Worm (Caenorhabditis elegans) whole organism, early embryonic: Measurements from ENCODE around the gene smrd-1.
A peak's percentile ranks its signal among the peaks of the same experiment; 100 is the strongest.

Source experiments
- B0310.2 ChIP-seq: sonication (generic microtip); optimal IDR thresholded peaks from 2 replicates; lab custom pipeline; 2016; ENCODE audit warnings: mild to moderate bottlenecking, missing genetic modification characterization, missing compliant biosample characterization
- F13C5.2 ChIP-seq: sonication (generic microtip); optimal IDR thresholded peaks from 2 replicates; lab custom pipeline; 2017; ENCODE audit warnings: mild to moderate bottlenecking, missing genetic modification characterization, inconsistent platforms, missing compliant biosample characterization
- aly-1 ChIP-seq: sonication (generic microtip); optimal IDR thresholded peaks from 2 replicates; lab custom pipeline; 2016; ENCODE audit warnings: missing genetic modification characterization, missing compliant biosample characterization
- ama-1 ChIP-seq: fragments of 150-350 bp; optimal IDR thresholded peaks from 2 replicates; lab custom pipeline; 2014
- ceh-13 ChIP-seq: fragments of 200-800 bp; sonication (Bioruptor generic); optimal IDR thresholded peaks from 2 replicates; lab custom pipeline; 2018; ENCODE audit warnings: mild to moderate bottlenecking, missing genetic modification characterization, missing compliant biosample characterization
- ceh-36 ChIP-seq: sonication (generic microtip); optimal IDR thresholded peaks from 2 replicates; lab custom pipeline; 2016; ENCODE audit warnings: missing genetic modification characterization, inconsistent platforms, missing compliant biosample characterization
- ets-7 ChIP-seq: sonication (generic microtip); optimal IDR thresholded peaks from 2 replicates; lab custom pipeline; 2016; ENCODE audit warnings: missing genotype, missing genetic modification characterization, missing compliant biosample characterization
- flt-1 ChIP-seq: fragments of 200-800 bp; sonication (Bioruptor generic); IDR thresholded peaks from 2 replicates; pipeline ENCODE4 v1.3.6; 2022; ENCODE audit warnings: missing genetic modification characterization, missing compliant biosample characterization
- hmbx-1 ChIP-seq: sonication (generic microtip); optimal IDR thresholded peaks from 2 replicates; lab custom pipeline; 2016; ENCODE audit warnings: mild to moderate bottlenecking, missing genetic modification characterization, missing compliant biosample characterization
- hmg-4 ChIP-seq: fragments of 200-800 bp; sonication (Bioruptor generic); optimal IDR thresholded peaks from 2 replicates; lab custom pipeline; 2018; ENCODE audit warnings: mild to moderate bottlenecking, missing genetic modification characterization, missing compliant biosample characterization
- hnd-1 ChIP-seq: sonication (generic microtip); optimal IDR thresholded peaks from 2 replicates; lab custom pipeline; 2016; ENCODE audit warnings: missing genetic modification characterization, missing compliant biosample characterization
- pes-1 ChIP-seq: fragments of 200-800 bp; sonication (Bioruptor generic); IDR thresholded peaks from 2 replicates; pipeline ENCODE4 v1.3.6; 2022; ENCODE audit warnings: missing genetic modification reagents, missing genetic modification characterization, missing compliant biosample characterization
- scrt-1 ChIP-seq: fragments of 200-800 bp; sonication (Bioruptor generic); IDR thresholded peaks from 2 replicates; pipeline ENCODE4 v1.3.6; 2022; ENCODE audit warnings: missing genetic modification characterization, missing compliant biosample characterization
- sea-1 ChIP-seq: fragments of 200-800 bp; sonication (Bioruptor generic); conservative IDR thresholded peaks from 2 replicates; pipeline ENCODE4 v1.3.6; 2022; ENCODE audit warnings: missing genetic modification characterization, missing compliant biosample characterization
- tbx-11 ChIP-seq: fragments of 200-800 bp; sonication (Bioruptor generic); IDR thresholded peaks from 2 replicates; pipeline ENCODE4 v1.3.6; 2022; ENCODE audit warnings: missing genetic modification characterization, missing compliant biosample characterization
- tbx-37 ChIP-seq: fragments of 200-800 bp; sonication (Bioruptor generic); conservative IDR thresholded peaks from 2 replicates; pipeline ENCODE4 v1.3.6; 2022; ENCODE audit warnings: missing genetic modification reagents, missing genetic modification characterization, missing compliant biosample characterization
- tra-4 ChIP-seq: sonication (generic microtip); optimal IDR thresholded peaks from 2 replicates; lab custom pipeline; 2017; ENCODE audit warnings: missing genetic modification characterization, missing compliant biosample characterization

Gene smrd-1

ce11 chrIII:10435938-10436842 lies at the start of gene smrd-1, which contains the start of gene enu-3.1:
smrd-1 (minus strand) TSS chrIII:10435988.
enu-3.1 (plus strand) TSS chrIII:10436276.
- TF ChIP-seq scrt-1 (GFP tag; lab: Robert Waterston, UW), result peak; percentile 37; the same call in 1 of the 2 replicates
- TF ChIP-seq tbx-37 (GFP tag; lab: Robert Waterston, UW), result peak; percentile 59; the same call in 1 of the 2 replicates
- peak; percentile 57; the same call in 1 of the 2 replicates for TF ChIP-seq pes-1

- TF ChIP-seq pes-1 (no peak), tbx-37 (GFP tag; lab: Robert Waterston, UW) (no peak), ceh-13 (no peak), tbx-11 (GFP tag; lab: Robert Waterston, UW) (no peak), hmg-4 (GFP tag; lab: Kevin White, UChicago) (no peak), flt-1 (GFP tag; lab: Robert Waterston, UW) (no peak), ceh-36 (no peak), hnd-1 (tag; lab: Kevin White, UChicago) (no peak), tra-4 (tag; lab: Kevin White, UChicago) (no peak), ets-7 (tag; lab: Kevin White, UChicago) (no peak), sea-1 (GFP tag; lab: Robert Waterston, UW) (no peak), F13C5.2 (tag; lab: Kevin White, UChicago) (no peak), ama-1 (lab: Kevin White, UChicago) (no peak)
These were observed 46.2 kb upstream of the smrd-1 start, which contains the start of gene D2045.8 for ce11 chrIII:10481988-10482387. D2045.8 (plus strand) TSS chrIII:10482288.

- TF ChIP-seq aly-1, result no peak
- no peak for TF ChIP-seq tbx-11 (GFP tag; lab: Robert Waterston, UW)
- no peak for TF ChIP-seq pes-1
- TF ChIP-seq ets-7 (tag; lab: Kevin White, UChicago), result no peak
- no peak for TF ChIP-seq ceh-36
- TF ChIP-seq ama-1 (lab: Kevin White, UChicago), result no peak
- TF ChIP-seq hmg-4 (GFP tag; lab: Kevin White, UChicago), result no peak
- TF ChIP-seq hnd-1 (tag; lab: Kevin White, UChicago), result no peak
- no peak for TF ChIP-seq tbx-37 (GFP tag; lab: Robert Waterston, UW)
- no peak for TF ChIP-seq flt-1 (GFP tag; lab: Robert Waterston, UW)
These were observed 45.7 kb upstream of the smrd-1 start for ce11 chrIII:10481497-10481896.

DNA sequence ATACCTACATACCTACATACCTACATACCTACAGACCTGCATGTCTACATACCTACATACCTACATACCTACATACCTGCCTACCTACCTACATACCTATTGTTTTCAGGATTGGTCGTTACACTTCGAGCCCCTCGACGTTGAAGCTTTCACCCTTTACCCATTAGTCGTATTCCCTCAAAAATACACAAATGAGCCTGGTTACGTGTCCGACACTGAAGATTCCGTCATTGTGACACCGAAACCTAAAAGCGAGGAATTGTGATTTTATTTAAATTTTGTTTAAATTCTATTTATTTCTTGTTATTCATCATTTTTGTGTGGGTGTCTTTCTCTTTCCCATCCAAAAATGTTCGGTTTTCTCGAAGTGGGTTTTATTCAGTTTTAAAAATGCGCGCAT lies 43.4 kb upstream of the smrd-1 start, which contains the start of gene D2045.7:
Gene D2045.7, plus strand, starts transcription at position 301 of the 400 bp plus-strand sequence.
- TF ChIP-seq B0310.2, result no peak
- no peak for TF ChIP-seq flt-1 (GFP tag; lab: Robert Waterston, UW)
- TF ChIP-seq aly-1, result no peak

ce11 chrIII:10474945-10475344 lies 39.2 kb upstream of the smrd-1 start, which contains the start of gene D2045.9:
D2045.9 (plus strand) TSS chrIII:10475245.
- TF ChIP-seq hnd-1 (tag; lab: Kevin White, UChicago) (no peak), ceh-13 (no peak), F13C5.2 (tag; lab: Kevin White, UChicago) (no peak), hmg-4 (GFP tag; lab: Kevin White, UChicago) (no peak), pes-1 (no peak), ets-7 (tag; lab: Kevin White, UChicago) (no peak), aly-1 (no peak)

DNA sequence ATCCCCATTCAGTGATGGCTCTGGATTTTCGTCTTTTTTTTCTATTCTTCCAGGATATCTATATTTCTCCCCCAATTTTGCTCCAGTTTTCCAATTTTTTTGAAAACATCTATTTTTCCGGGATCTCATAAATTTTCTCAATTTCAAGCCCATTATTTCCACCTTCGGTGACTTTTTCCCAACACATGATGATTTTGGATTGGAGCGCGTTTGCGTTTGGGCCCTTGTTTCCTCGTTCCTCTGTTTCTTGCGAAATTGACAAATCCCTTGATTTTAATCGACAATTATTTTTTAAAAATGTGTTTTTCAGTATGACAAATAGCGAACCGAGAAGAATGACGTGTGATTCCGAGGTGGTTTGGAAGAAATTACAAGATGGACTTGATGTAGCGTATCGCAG lies 35.1 kb upstream of the smrd-1 start, which contains the start of gene cul-1:
Gene cul-1, plus strand, starts transcription at position 311 of the 400 bp plus-strand sequence.
- no peak for TF ChIP-seq pes-1
- no peak for TF ChIP-seq tra-4 (tag; lab: Kevin White, UChicago)
- TF ChIP-seq scrt-1 (GFP tag; lab: Robert Waterston, UW), result no peak
- TF ChIP-seq ama-1 (lab: Kevin White, UChicago), result no peak
- no peak for TF ChIP-seq ets-7 (tag; lab: Kevin White, UChicago)
- TF ChIP-seq flt-1 (GFP tag; lab: Robert Waterston, UW), result no peak
- TF ChIP-seq hmg-4 (GFP tag; lab: Kevin White, UChicago), result no peak
- TF ChIP-seq B0310.2, result no peak
- TF ChIP-seq hnd-1 (tag; lab: Kevin White, UChicago), result no peak
- no peak for TF ChIP-seq hmbx-1
- TF ChIP-seq ceh-13, result no peak
- TF ChIP-seq aly-1, result no peak
- TF ChIP-seq ceh-36, result no peak

- TF ChIP-seq ama-1 (lab: Kevin White, UChicago) (no peak), pes-1 (no peak), tbx-11 (GFP tag; lab: Robert Waterston, UW) (no peak)
These were observed 33.8 kb upstream of the smrd-1 start, which contains the start of gene D2045.5 for ce11 chrIII:10469574-10470055. D2045.5 (minus strand) TSS chrIII:10469624.

DNA sequence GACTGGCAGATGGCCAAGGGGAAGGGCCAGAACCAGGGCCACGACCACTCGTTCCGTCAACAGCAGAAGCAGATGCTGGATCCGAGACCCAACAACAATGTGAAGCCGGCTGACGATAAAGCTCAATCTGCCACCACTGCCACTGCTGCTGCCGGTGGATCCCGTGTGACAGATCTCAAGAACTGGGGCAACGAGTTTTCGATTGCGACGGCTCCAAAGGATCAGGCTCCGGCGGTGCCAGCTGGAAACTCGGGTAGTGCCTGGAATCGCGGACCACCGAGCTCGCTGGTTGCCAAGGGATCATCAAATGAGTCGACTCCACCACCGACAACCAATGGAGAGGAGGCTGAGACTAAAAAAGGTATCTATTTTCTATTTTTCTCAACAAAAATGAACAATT lies 28.7 kb upstream of the smrd-1 start:
- TF ChIP-seq scrt-1 (GFP tag; lab: Robert Waterston, UW), result no peak
- TF ChIP-seq B0310.2, result no peak
- TF ChIP-seq ceh-13, result no peak
- no peak for TF ChIP-seq hmg-4 (GFP tag; lab: Kevin White, UChicago)
- no peak for TF ChIP-seq hmbx-1
- no peak for TF ChIP-seq ets-7 (tag; lab: Kevin White, UChicago)
- no peak for TF ChIP-seq ceh-36
- no peak for TF ChIP-seq F13C5.2 (tag; lab: Kevin White, UChicago)
- TF ChIP-seq sea-1 (GFP tag; lab: Robert Waterston, UW), result no peak
- no peak for TF ChIP-seq tbx-37 (GFP tag; lab: Robert Waterston, UW)
- TF ChIP-seq pes-1, result no peak
- no peak for TF ChIP-seq ama-1 (lab: Kevin White, UChicago)
- no peak for TF ChIP-seq hnd-1 (tag; lab: Kevin White, UChicago)
- no peak for TF ChIP-seq aly-1
- TF ChIP-seq flt-1 (GFP tag; lab: Robert Waterston, UW), result no peak
- no peak for TF ChIP-seq tbx-11 (GFP tag; lab: Robert Waterston, UW)
- no peak for TF ChIP-seq tra-4 (tag; lab: Kevin White, UChicago)
